Worm (Caenorhabditis elegans) whole organism, L4 larva: ENCODE data around the gene srh-184.

Experiments
- F10B5.3 ChIP-seq: sonication (generic microtip); optimal IDR thresholded peaks from 2 replicates; lab custom pipeline; 2016; ENCODE audit warnings: mild to moderate bottlenecking, missing genetic modification characterization, missing compliant biosample characterization
- F37D6.2 ChIP-seq: sonication (generic microtip); optimal IDR thresholded peaks from 2 replicates; lab custom pipeline; 2016; ENCODE audit warnings: mild to moderate bottlenecking, missing genetic modification characterization, missing compliant biosample characterization
- F49E8.2 ChIP-seq: sonication (generic microtip); optimal IDR thresholded peaks from 2 replicates; lab custom pipeline; 2016; ENCODE audit warnings: missing compliant biosample characterization, mild to moderate bottlenecking, missing genetic modification characterization, borderline replicate concordance
- T26A8.4 ChIP-seq: fragments of 200-800 bp; sonication (Bioruptor generic); IDR thresholded peaks from 2 replicates; pipeline ENCODE4 v1.3.6; 2022; ENCODE audit warnings: missing genetic modification characterization, missing compliant biosample characterization
- Y105C5A.15 ChIP-seq: fragments of 200-800 bp; sonication (Bioruptor generic); IDR thresholded peaks from 2 replicates; pipeline ENCODE4 v1.3.6; 2022; ENCODE audit warnings: missing genetic modification characterization, missing compliant biosample characterization
- Y48G9A.11 ChIP-seq: fragments of 200-800 bp; sonication (Bioruptor generic); IDR thresholded peaks from 2 replicates; pipeline ENCODE4 v1.3.6; 2022; ENCODE audit warnings: missing genetic modification reagents, missing genetic modification characterization, missing compliant biosample characterization
- Y75B8A.6 ChIP-seq: fragments of 200-800 bp; sonication (Bioruptor generic); IDR thresholded peaks from 2 replicates; pipeline ENCODE4 v1.3.6; 2022; ENCODE audit warnings: missing genetic modification reagents, missing genetic modification characterization, missing compliant biosample characterization
- ZK546.5 ChIP-seq, 2 experiments: sonication (generic microtip); optimal IDR thresholded peaks; 2 replicates each; lab custom pipeline; 2017; ENCODE audit warnings: missing biosample characterization in 2 of 2, missing genetic modification characterization in 2 of 2
- arid-1 ChIP-seq: fragments of 200-800 bp; sonication (Bioruptor generic); conservative IDR thresholded peaks from 2 replicates; pipeline ENCODE4 v1.3.6; 2022; ENCODE audit warnings: missing genetic modification reagents, missing genetic modification characterization, missing compliant biosample characterization
- attf-4 ChIP-seq: sonication (generic microtip); optimal IDR thresholded peaks from 3 replicates; lab custom pipeline; 2017; ENCODE audit warnings: missing biosample characterization, missing genetic modification characterization
- ceh-28 ChIP-seq: fragments of 150-350 bp; optimal IDR thresholded peaks from 2 replicates; lab custom pipeline; 2014; ENCODE audit warnings: missing biosample characterization, missing genetic modification reagents, missing genetic modification characterization
- ceh-62 ChIP-seq: sonication (generic microtip); optimal IDR thresholded peaks from 2 replicates; lab custom pipeline; 2017; ENCODE audit warnings: missing biosample characterization, missing genetic modification characterization
- ceh-82 ChIP-seq: sonication (generic microtip); optimal IDR thresholded peaks from 2 replicates; lab custom pipeline; 2017; ENCODE audit warnings: missing biosample characterization, missing genetic modification characterization
- ces-1 ChIP-seq: fragments of 150-350 bp; sonication (generic microtip); optimal IDR thresholded peaks from 4 replicates; lab custom pipeline; 2014; ENCODE audit warnings: missing biosample characterization, missing genetic modification reagents, missing genetic modification characterization
- ctbp-1 ChIP-seq: fragments of 200-800 bp; sonication (Bioruptor generic); IDR thresholded peaks from 2 replicates; pipeline ENCODE4 v1.3.6; 2022; ENCODE audit warnings: missing genetic modification reagents, missing genetic modification characterization, missing compliant biosample characterization
- daf-12 ChIP-seq: fragments of 150-350 bp; optimal IDR thresholded peaks from 2 replicates; lab custom pipeline; 2014; ENCODE audit warnings: missing biosample characterization, missing genetic modification reagents, missing genetic modification characterization
- daf-19 ChIP-seq: fragments of 200-800 bp; sonication (Bioruptor generic); conservative IDR thresholded peaks from 2 replicates; pipeline ENCODE4 v1.3.6; 2022; ENCODE audit warnings: missing genetic modification characterization, missing compliant biosample characterization
- dmd-8 ChIP-seq: fragments of 200-800 bp; sonication (Bioruptor generic); IDR thresholded peaks from 2 replicates; pipeline ENCODE4 v1.3.6; 2022; ENCODE audit warnings: missing genetic modification characterization, missing compliant biosample characterization
- dpl-1 ChIP-seq: fragments of 150-350 bp; optimal IDR thresholded peaks from 2 replicates; lab custom pipeline; 2014; ENCODE audit warnings: missing biosample characterization, missing genetic modification reagents, missing genetic modification characterization
- dve-1 ChIP-seq: sonication (generic microtip); optimal IDR thresholded peaks from 2 replicates; lab custom pipeline; 2017; ENCODE audit warnings: antibody characterized with exemption, mild to moderate bottlenecking, missing genetic modification characterization, missing compliant biosample characterization; ENCODE audit not compliant: insufficient read depth
- fkh-10 ChIP-seq: fragments of 150-350 bp; optimal IDR thresholded peaks from 2 replicates; lab custom pipeline; 2014; ENCODE audit warnings: missing biosample characterization, missing genetic modification reagents, missing genetic modification characterization
- hlh-30 ChIP-seq: sonication (generic microtip); optimal IDR thresholded peaks from 2 replicates; lab custom pipeline; 2017; ENCODE audit warnings: antibody characterized with exemption, mild to moderate bottlenecking, missing genetic modification characterization, missing compliant biosample characterization; ENCODE audit not compliant: insufficient read depth
- lin-38 ChIP-seq: fragments of 200-800 bp; sonication (Bioruptor generic); IDR thresholded peaks from 2 replicates; pipeline ENCODE4 v1.3.6; 2022; ENCODE audit warnings: missing genetic modification reagents, missing genetic modification characterization, missing compliant biosample characterization
- lin-39 ChIP-seq: fragments of 150-350 bp; optimal IDR thresholded peaks from 2 replicates; lab custom pipeline; 2014; ENCODE audit warnings: missing biosample characterization, missing genetic modification reagents, missing genetic modification characterization
- madf-9 ChIP-seq: fragments of 200-800 bp; sonication (Bioruptor generic); conservative IDR thresholded peaks from 2 replicates; pipeline ENCODE4 v1.3.6; 2022; ENCODE audit warnings: missing genetic modification reagents, missing genetic modification characterization, missing compliant biosample characterization
- mdl-1 ChIP-seq, 2 experiments: fragments of 150-350 bp in 1 of 2; sonication (generic microtip) in 1 of 2; optimal IDR thresholded peaks; 2 replicates each; lab custom pipeline; 2014 to 2017; ENCODE audit warnings: missing biosample characterization in 2 of 2, missing genetic modification characterization in 2 of 2
- mep-1 ChIP-seq: fragments of 150-350 bp; sonication (generic microtip); optimal IDR thresholded peaks from 3 replicates; lab custom pipeline; 2014; ENCODE audit warnings: missing biosample characterization, missing genetic modification characterization
- mes-2 ChIP-seq: sonication (generic microtip); optimal IDR thresholded peaks from 2 replicates; lab custom pipeline; 2016; ENCODE audit warnings: missing genotype, mild to moderate bottlenecking, missing genetic modification characterization, missing compliant biosample characterization; ENCODE audit not compliant: poor library complexity, severe bottlenecking
- nhr-6 ChIP-seq: fragments of 150-350 bp; optimal IDR thresholded peaks from 2 replicates; lab custom pipeline; 2014; ENCODE audit warnings: missing biosample characterization, missing genetic modification characterization
- nhr-77 ChIP-seq: fragments of 150-350 bp; optimal IDR thresholded peaks from 2 replicates; lab custom pipeline; 2014; ENCODE audit warnings: missing biosample characterization, missing genetic modification characterization
- set-16 ChIP-seq: fragments of 200-800 bp; sonication (Bioruptor generic); IDR thresholded peaks from 2 replicates; pipeline ENCODE4 v1.3.6; 2022; ENCODE audit warnings: missing genetic modification reagents, missing genetic modification characterization, missing compliant biosample characterization
- spr-1 ChIP-seq: sonication (generic microtip); optimal IDR thresholded peaks from 2 replicates; lab custom pipeline; 2016; ENCODE audit warnings: mild to moderate bottlenecking, missing genetic modification characterization, missing compliant biosample characterization
- spr-3 ChIP-seq: fragments of 200-800 bp; sonication (Bioruptor generic); optimal IDR thresholded peaks from 2 replicates; lab custom pipeline; 2018; ENCODE audit warnings: mild to moderate bottlenecking, missing genetic modification characterization, missing compliant biosample characterization
- unc-130 ChIP-seq: sonication (generic microtip); optimal IDR thresholded peaks from 2 replicates; lab custom pipeline; 2016; ENCODE audit warnings: missing genetic modification reagents, missing genetic modification characterization, missing compliant biosample characterization
- unc-62 ChIP-seq, 3 experiments: fragments of 150-350 bp in 1 of 3; sonication (generic microtip); optimal IDR thresholded peaks in 2 of 3; peaks in 1 of 3; 1 replicate in 1 of 3; 2 replicates in 2 of 3; lab custom pipeline; 2014 to 2017; ENCODE audit warnings: missing biosample characterization in 3 of 3, missing genetic modification characterization in 3 of 3, missing genetic modification reagents in 3 of 3, missing genotype in 1 of 3
- zfp-3 ChIP-seq: fragments of 200-800 bp; sonication (Bioruptor generic); conservative IDR thresholded peaks from 2 replicates; pipeline ENCODE4 v1.3.6; 2022; ENCODE audit warnings: missing genetic modification reagents, missing genetic modification characterization, missing compliant biosample characterization
- ztf-7 ChIP-seq: fragments of 150-350 bp; optimal IDR thresholded peaks from 2 replicates; lab custom pipeline; 2014; ENCODE audit warnings: missing biosample characterization, missing genetic modification characterization

Gene srh-184

ce11 chrV:10824711-10825110, 26.7 kb upstream of the srh-184 start, which contains the start of gene nrx-1:
nrx-1 (plus strand) TSS chrV:10825011.
- no peak for TF ChIP-seq F10B5.3 (tag; lab: Kevin White, UChicago)
- TF ChIP-seq ceh-82 (tag; lab: Kevin White, UChicago), result no peak
- TF ChIP-seq F37D6.2 (tag; lab: Kevin White, UChicago), result no peak
- no peak for TF ChIP-seq fkh-10 (GFP tag; lab: Kevin White, UChicago)

ce11 chrV:10818498-10818897, 20.5 kb upstream of the srh-184 start:
- TF ChIP-seq set-16 (GFP tag; lab: Robert Waterston, UW), result no peak
- peak; percentile 48 for TF ChIP-seq ces-1

DNA sequence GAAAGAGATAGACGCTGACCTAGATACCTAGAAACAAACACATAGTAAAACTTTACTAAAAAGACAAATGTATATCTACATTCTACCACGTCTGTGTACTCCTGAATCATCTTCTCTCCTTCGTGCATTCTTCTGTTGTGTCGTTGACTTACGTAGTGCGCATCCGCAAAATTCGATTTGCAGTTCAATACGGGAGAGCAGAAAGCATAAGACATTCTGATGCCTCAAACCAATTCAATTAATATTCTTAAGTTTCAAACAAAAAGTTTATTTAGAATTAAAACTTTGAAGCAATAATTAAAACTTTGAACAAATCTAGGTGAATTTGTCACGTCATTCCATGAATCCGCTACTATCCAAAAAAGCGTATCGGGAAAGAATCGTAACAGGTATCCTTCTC, 18.8 kb upstream of the srh-184 start:
- TF ChIP-seq ces-1 (peak; percentile 71), ctbp-1 (GFP tag; lab: Robert Waterston, UW) (0 out of 2 replicates have a peak, but pooled peaks have one; percentile 25), mep-1 (no peak)

DNA sequence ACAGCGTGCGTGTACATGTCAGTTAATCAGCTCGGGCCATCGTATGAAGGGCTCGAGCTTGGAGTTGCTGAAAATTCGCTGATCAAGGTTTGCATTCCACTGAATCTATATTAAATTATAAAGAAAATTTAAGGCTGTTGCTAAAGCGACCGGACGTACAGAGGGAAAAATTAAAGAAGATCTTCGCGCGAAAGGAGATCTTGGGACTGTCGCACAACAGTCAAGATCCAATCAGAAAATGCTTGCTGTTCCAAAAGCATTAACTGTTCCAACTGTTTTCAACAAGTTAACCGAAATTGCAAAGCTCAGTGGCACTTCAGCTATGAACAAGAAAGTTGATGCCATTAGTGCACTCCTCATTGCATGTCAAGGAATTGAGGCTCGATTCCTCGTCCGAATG, 16.3 kb upstream of the srh-184 start:
- TF ChIP-seq unc-62 (GFP tag; optimal IDR thresholded peaks at IDR 0.05 in 1 of 2; lab: Kevin White, UChicago), result peak in 1 of 2 experiments; percentile 91
- no peak for TF ChIP-seq unc-62 (tag; optimal IDR thresholded peaks at IDR 0.05; lab: Kevin White, UChicago)
- no peak for TF ChIP-seq daf-19 (GFP tag; lab: Robert Waterston, UW)
- TF ChIP-seq zfp-3 (GFP tag; lab: Robert Waterston, UW), result no peak
- no peak for TF ChIP-seq mdl-1 (tag; optimal IDR thresholded peaks at IDR 0.05; lab: Kevin White, UChicago)

ce11 chrV:10813425-10814156, 15.6 kb upstream of the srh-184 start, which contains the start of the genes C29A12.1 and lig-1:
C29A12.1 (minus strand) TSS chrV:10813487.
lig-1 (plus strand) TSS chrV:10814106.
- TF ChIP-seq unc-130 (GFP tag; lab: Kevin White, UChicago) (peak; percentile 37), Y48G9A.11 (peak; percentile 44; the same call in 1 of the 2 replicates), dve-1 (tag; lab: Kevin White, UChicago) (no peak), dpl-1 (GFP tag; lab: Kevin White, UChicago) (peak; percentile 57), hlh-30 (tag; lab: Kevin White, UChicago) (peak; percentile 61), nhr-77 (no peak), nhr-6 (peak; percentile 63), mes-2 (peak; percentile 66), ZK546.5 (tag; optimal IDR thresholded peaks at IDR 0.05; lab: Kevin White, UChicago) (no peak), lin-38 (GFP tag; lab: Robert Waterston, UW) (peak; percentile 86), F49E8.2 (tag; lab: Kevin White, UChicago) (peak; percentile 72)

ce11 chrV:10811763-10812162, 13.8 kb upstream of the srh-184 start, which contains the start of gene C29A12.22:
C29A12.22 (plus strand) TSS chrV:10812063.
- TF ChIP-seq daf-19 (GFP tag; lab: Robert Waterston, UW) (no peak), Y75B8A.6 (no peak), lin-39 (tag; lab: Kevin White, UChicago) (no peak), arid-1 (GFP tag; lab: Robert Waterston, UW) (no peak), T26A8.4 (GFP tag; lab: Robert Waterston, UW) (no peak), madf-9 (GFP tag; lab: Robert Waterston, UW) (no peak), ceh-62 (tag; lab: Kevin White, UChicago) (no peak), ZK546.5 (tag; optimal IDR thresholded peaks at IDR 0.05; lab: Kevin White, UChicago) (no peak), attf-4 (no peak), spr-3 (no peak), mep-1 (no peak), fkh-10 (GFP tag; lab: Kevin White, UChicago) (no peak), spr-1 (tag; lab: Kevin White, UChicago) (no peak), dmd-8 (no peak), Y105C5A.15 (GFP tag; lab: Robert Waterston, UW) (no peak), ceh-28 (tag; lab: Kevin White, UChicago) (no peak), ztf-7 (tag; lab: Kevin White, UChicago) (no peak), daf-12 (tag; lab: Kevin White, UChicago) (no peak), Y48G9A.11 (no peak)
